Fruit fly (Drosophila melanogaster): ENCODE data around the gene CG8188.

Gene CG8188

dm6 chrX:17732076-17732475 lies 29.3 kb upstream of the CG8188 start:
- TF ChIP-seq Pif1B (GFP tag; optimal IDR thresholded peaks at IDR 0.05) = no peak
- TF ChIP-seq CG12605 (GFP tag; IDR thresholded peaks at IDR 0.05) = 0 out of 2 replicates have a peak, but pooled peaks have one; percentile 12
- TF ChIP-seq Ets98B (GFP tag; IDR thresholded peaks at IDR 0.05) = 0 out of 2 replicates have a peak, but pooled peaks have one; percentile 10
- no peak for TF ChIP-seq CG8159 (tag; optimal IDR thresholded peaks at IDR 0.05)
- TF ChIP-seq Pif1A (GFP tag; optimal IDR thresholded peaks at IDR 0.05) = peak; percentile 44
- TF ChIP-seq CG13204 (GFP tag; optimal IDR thresholded peaks at IDR 0.05) = peak; percentile 48
- no peak for TF ChIP-seq CG15710 (tag; optimal IDR thresholded peaks at IDR 0.05)
- TF ChIP-seq Snoo (tag; optimal IDR thresholded peaks at IDR 0.05) = peak; percentile 39
- no peak for TF ChIP-seq CG10348 (GFP tag; IDR thresholded peaks at IDR 0.05)

DNA sequence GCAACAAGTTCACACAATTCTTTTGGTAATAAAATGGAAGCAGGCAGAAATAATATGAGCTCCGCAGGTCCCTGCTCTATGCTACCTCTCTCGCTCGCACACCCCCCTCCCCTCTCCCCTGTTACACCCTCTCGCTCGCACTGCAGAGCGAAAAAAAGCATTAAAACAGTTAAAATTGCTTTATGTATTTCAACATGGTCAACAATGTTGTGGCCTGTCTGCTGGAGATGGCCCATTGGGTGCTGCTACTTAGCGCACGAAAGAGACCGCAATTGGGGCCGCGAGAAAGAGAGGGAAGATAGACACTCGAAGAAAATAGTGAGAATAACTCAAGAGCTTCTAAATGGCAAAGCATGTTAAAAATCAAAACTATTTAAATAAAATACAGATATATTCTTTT lies 25.5 kb upstream of the CG8188 start:
- TF ChIP-seq CG14655 (GFP tag; optimal IDR thresholded peaks at IDR 0.05) (peak; percentile 32), Pif1A (GFP tag; optimal IDR thresholded peaks at IDR 0.05) (no peak), CG8159 (tag; optimal IDR thresholded peaks at IDR 0.05) (peak; percentile 25), CG10348 (GFP tag; IDR thresholded peaks at IDR 0.05) (no peak), EcR (GFP tag; optimal IDR thresholded peaks at IDR 0.05) (no peak), D1 (tag; optimal IDR thresholded peaks at IDR 0.05) (no peak), Snoo (tag; optimal IDR thresholded peaks at IDR 0.05) (no peak), CG9948 (tag; optimal IDR thresholded peaks at IDR 0.05) (peak; percentile 13)

- TF ChIP-seq CG14655 (GFP tag; optimal IDR thresholded peaks at IDR 0.05) = peak; percentile 62
- peak; percentile 65 for TF ChIP-seq CG15710 (tag; optimal IDR thresholded peaks at IDR 0.05)
- peak; percentile 69 for TF ChIP-seq CG8159 (tag; optimal IDR thresholded peaks at IDR 0.05)
- peak; percentile 55 for TF ChIP-seq CG8301 (tag; optimal IDR thresholded peaks at IDR 0.05)
- TF ChIP-seq CG13204 (GFP tag; optimal IDR thresholded peaks at IDR 0.05) = no peak
- TF ChIP-seq Ets98B (GFP tag; IDR thresholded peaks at IDR 0.05) = peak; percentile 62
- no peak for TF ChIP-seq EcR (GFP tag; optimal IDR thresholded peaks at IDR 0.05)
- peak; percentile 81 for TF ChIP-seq CG4496 (GFP tag; IDR thresholded peaks at IDR 0.05)
- TF ChIP-seq Snoo (tag; optimal IDR thresholded peaks at IDR 0.05) = no peak
- peak; percentile 27 for TF ChIP-seq Pif1B (GFP tag; optimal IDR thresholded peaks at IDR 0.05)
- TF ChIP-seq CG10348 (GFP tag; IDR thresholded peaks at IDR 0.05) = no peak
- peak; percentile 82 for TF ChIP-seq fd96Ca (GFP tag; IDR thresholded peaks at IDR 0.05)
- TF ChIP-seq CG32121 (GFP tag; IDR thresholded peaks at IDR 0.05) = peak; percentile 69; the same call in 1 of the 2 replicates
- peak; percentile 57 for TF ChIP-seq CG17806 (tag; optimal IDR thresholded peaks at IDR 0.05)
- TF ChIP-seq gl (tag; optimal IDR thresholded peaks at IDR 0.05) = no peak
- peak; percentile 46 for TF ChIP-seq CG9948 (tag; optimal IDR thresholded peaks at IDR 0.05)
- peak; percentile 41 for TF ChIP-seq Pif1A (GFP tag; optimal IDR thresholded peaks at IDR 0.05)
- peak; percentile 17; the same call in 1 of the 2 replicates for TF ChIP-seq rn (GFP tag; IDR thresholded peaks at IDR 0.05)
- TF ChIP-seq CG34367 (tag; optimal IDR thresholded peaks at IDR 0.05) = peak; percentile 19
- TF ChIP-seq D1 (tag; optimal IDR thresholded peaks at IDR 0.05) = no peak
- no peak; the same call in none of the 2 replicates for TF ChIP-seq CG12605 (GFP tag; IDR thresholded peaks at IDR 0.05)
Measured at dm6 chrX:17726551-17727180, 23.8 kb upstream of the CG8188 start.

dm6 chrX:17725937-17726489 lies 23.2 kb upstream of the CG8188 start:
- TF ChIP-seq CG32121 (GFP tag; IDR thresholded peaks at IDR 0.05) = 0 out of 2 replicates have a peak, but pooled peaks have one; percentile 8
- no peak for TF ChIP-seq CG14655 (GFP tag; optimal IDR thresholded peaks at IDR 0.05)
- peak; percentile 46 for TF ChIP-seq CG17806 (tag; optimal IDR thresholded peaks at IDR 0.05)
- peak; percentile 57 for TF ChIP-seq CG8159 (tag; optimal IDR thresholded peaks at IDR 0.05)
- peak; percentile 51; the same call in 1 of the 3 replicates for TF ChIP-seq fd96Ca (GFP tag; IDR thresholded peaks at IDR 0.05)
- no peak for TF ChIP-seq Snoo (tag; optimal IDR thresholded peaks at IDR 0.05)
- TF ChIP-seq CG8301 (tag; optimal IDR thresholded peaks at IDR 0.05) = peak; percentile 20
- no peak for TF ChIP-seq CG4496 (GFP tag; IDR thresholded peaks at IDR 0.05)
- peak; percentile 77 for TF ChIP-seq CG12605 (GFP tag; IDR thresholded peaks at IDR 0.05)
- TF ChIP-seq rn (GFP tag; IDR thresholded peaks at IDR 0.05) = no peak
- peak; percentile 90 for TF ChIP-seq EcR (GFP tag; optimal IDR thresholded peaks at IDR 0.05)
- peak; percentile 34 for TF ChIP-seq CG15710 (tag; optimal IDR thresholded peaks at IDR 0.05)
- TF ChIP-seq gl (tag; optimal IDR thresholded peaks at IDR 0.05) = peak; percentile 81
- no peak for TF ChIP-seq CG10348 (GFP tag; IDR thresholded peaks at IDR 0.05)

DNA sequence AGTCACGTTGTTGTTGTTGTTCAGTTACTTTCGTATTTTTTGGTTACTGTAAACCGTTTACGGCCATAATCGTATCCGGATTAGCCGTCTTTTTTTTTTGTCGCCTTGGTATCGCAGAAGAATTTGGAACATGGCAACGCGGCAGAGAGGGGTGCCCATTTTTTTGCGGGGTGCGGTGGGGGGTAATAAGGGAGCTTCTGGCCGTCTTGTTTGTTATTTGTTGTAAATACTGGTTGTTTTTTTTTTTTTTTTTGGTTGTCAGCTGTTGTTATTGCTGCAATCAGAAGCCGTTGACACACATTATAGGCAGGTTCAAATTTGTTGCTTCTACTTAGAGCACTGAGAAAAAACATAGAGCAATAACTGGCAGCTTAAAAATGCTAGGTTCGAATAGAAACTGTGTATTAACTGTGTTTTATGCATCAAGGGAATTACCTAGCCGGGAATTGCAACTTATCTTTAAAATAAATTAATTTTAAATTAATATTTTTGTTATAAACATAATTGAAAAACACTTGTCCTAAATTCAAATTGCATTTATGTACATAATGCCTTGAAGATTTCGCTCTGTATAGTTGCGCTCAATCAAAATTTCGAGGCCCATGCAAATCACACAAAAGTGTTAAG lies 21.6 kb upstream of the CG8188 start:
- TF ChIP-seq CG4496 (GFP tag; IDR thresholded peaks at IDR 0.05) (no peak), CG32121 (GFP tag; IDR thresholded peaks at IDR 0.05) (peak; percentile 38; the same call in 1 of the 2 replicates)

DNA sequence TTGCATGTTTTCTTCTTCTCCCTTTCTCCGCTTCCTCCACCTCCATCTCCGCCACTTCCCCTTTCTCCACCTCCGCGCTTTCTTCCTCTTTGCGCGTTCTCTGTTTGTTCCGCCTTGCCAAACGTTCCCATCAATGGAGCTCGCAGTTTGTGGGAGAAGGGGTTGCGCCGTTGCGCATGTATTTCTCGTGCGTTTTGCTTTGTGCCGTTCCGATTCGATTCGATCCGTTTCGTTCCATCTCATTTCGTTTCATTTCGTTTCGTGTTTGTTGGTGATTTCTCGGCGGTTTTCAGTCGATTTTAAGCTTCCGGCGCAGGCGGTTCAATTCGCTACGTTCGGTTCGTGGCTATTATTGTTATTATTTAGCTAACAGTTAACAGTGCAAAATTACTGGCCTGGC lies 20.1 kb upstream of the CG8188 start:
- TF ChIP-seq CG34367 (tag; optimal IDR thresholded peaks at IDR 0.05) (no peak), fd96Ca (GFP tag; IDR thresholded peaks at IDR 0.05) (no peak), Ets98B (GFP tag; IDR thresholded peaks at IDR 0.05) (peak; percentile 45; the same call in 1 of the 2 replicates), CG10348 (GFP tag; IDR thresholded peaks at IDR 0.05) (no peak), CG15710 (tag; optimal IDR thresholded peaks at IDR 0.05) (no peak), CG32121 (GFP tag; IDR thresholded peaks at IDR 0.05) (peak; percentile 47), rn (GFP tag; IDR thresholded peaks at IDR 0.05) (no peak), CG8159 (tag; optimal IDR thresholded peaks at IDR 0.05) (no peak), CG4496 (GFP tag; IDR thresholded peaks at IDR 0.05) (peak; percentile 16; the same call in 1 of the 3 replicates), Snoo (tag; optimal IDR thresholded peaks at IDR 0.05) (peak; percentile 4), CG8301 (tag; optimal IDR thresholded peaks at IDR 0.05) (no peak), CG13204 (GFP tag; optimal IDR thresholded peaks at IDR 0.05) (peak; percentile 46), CG9948 (tag; optimal IDR thresholded peaks at IDR 0.05) (no peak), Pif1A (GFP tag; optimal IDR thresholded peaks at IDR 0.05) (no peak), CG14655 (GFP tag; optimal IDR thresholded peaks at IDR 0.05) (peak; percentile 3), Pif1B (GFP tag; optimal IDR thresholded peaks at IDR 0.05) (peak; percentile 12), gl (tag; optimal IDR thresholded peaks at IDR 0.05) (no peak), CG17806 (tag; optimal IDR thresholded peaks at IDR 0.05) (no peak), CG12605 (GFP tag; IDR thresholded peaks at IDR 0.05) (peak; percentile 40; the same call in 1 of the 2 replicates), EcR (GFP tag; optimal IDR thresholded peaks at IDR 0.05) (peak; percentile 11), D1 (tag; optimal IDR thresholded peaks at IDR 0.05) (no peak)
